Worm (Caenorhabditis elegans) whole organism, L2 larva: ENCODE measurements around the gene Y49F6A.11.

Experiments used
- F13H6.1 ChIP-seq: sonication (generic microtip); optimal IDR thresholded peaks from 2 replicates; lab custom pipeline; 2016; ENCODE audit warnings: missing genetic modification characterization, missing compliant biosample characterization
- R02D3.7 ChIP-seq: fragments of 150-350 bp; optimal IDR thresholded peaks from 2 replicates; lab custom pipeline; 2014; ENCODE audit warnings: missing biosample characterization, missing genetic modification characterization
- Y55F3AM.14 ChIP-seq: fragments of 200-800 bp; sonication (Bioruptor generic); optimal IDR thresholded peaks from 2 replicates; lab custom pipeline; 2018; ENCODE audit warnings: mild to moderate bottlenecking, missing genetic modification characterization, missing compliant biosample characterization
- ZK546.5 ChIP-seq: sonication (generic microtip); optimal IDR thresholded peaks from 2 replicates; lab custom pipeline; 2017; ENCODE audit warnings: missing biosample characterization, missing genetic modification characterization
- alr-1 ChIP-seq: fragments of 150-350 bp; optimal IDR thresholded peaks from 2 replicates; lab custom pipeline; 2014; ENCODE audit warnings: missing biosample characterization, missing genetic modification characterization
- aly-2 ChIP-seq: fragments of 150-350 bp; optimal IDR thresholded peaks from 2 replicates; lab custom pipeline; 2014; ENCODE audit warnings: missing biosample characterization, missing genetic modification characterization
- ama-1 ChIP-seq: fragments of 150-350 bp; optimal IDR thresholded peaks from 2 replicates; lab custom pipeline; 2018; ENCODE audit warnings: inconsistent platforms
- blmp-1 ChIP-seq: sonication (generic microtip); optimal IDR thresholded peaks from 2 replicates; lab custom pipeline; 2017; ENCODE audit warnings: missing genetic modification characterization, mild to moderate bottlenecking, missing compliant biosample characterization, antibody characterized with exemption, moderate library complexity; ENCODE audit not compliant: insufficient read depth
- ceh-16 ChIP-seq: fragments of 150-350 bp; optimal IDR thresholded peaks from 2 replicates; lab custom pipeline; 2014; ENCODE audit warnings: missing biosample characterization, missing genetic modification characterization
- ceh-82 ChIP-seq: fragments of 150-350 bp; optimal IDR thresholded peaks from 2 replicates; lab custom pipeline; 2014; ENCODE audit warnings: missing biosample characterization, missing genetic modification characterization
- crh-2 ChIP-seq: sonication (generic microtip); optimal IDR thresholded peaks from 2 replicates; lab custom pipeline; 2017; ENCODE audit warnings: missing biosample characterization, missing genetic modification characterization
- dmd-4 ChIP-seq: sonication (generic microtip); optimal IDR thresholded peaks from 2 replicates; lab custom pipeline; 2017; ENCODE audit warnings: missing biosample characterization, missing genetic modification characterization
- egl-27 ChIP-seq: sonication (generic microtip); optimal IDR thresholded peaks from 3 replicates; lab custom pipeline; 2017; ENCODE audit warnings: missing biosample characterization, missing genetic modification reagents, missing genetic modification characterization
- fos-1 ChIP-seq: fragments of 150-350 bp; optimal IDR thresholded peaks from 2 replicates; lab custom pipeline; 2014; ENCODE audit warnings: missing biosample characterization, missing genetic modification characterization
- gmeb-1 ChIP-seq: fragments of 150-350 bp; optimal IDR thresholded peaks from 2 replicates; lab custom pipeline; 2014; ENCODE audit warnings: missing biosample characterization, missing genetic modification characterization
- lin-11 ChIP-seq: fragments of 150-350 bp; sonication (generic microtip); optimal IDR thresholded peaks from 2 replicates; lab custom pipeline; 2014; ENCODE audit warnings: missing biosample characterization, missing genetic modification characterization, inconsistent platforms, mixed read lengths
- lin-13 ChIP-seq: fragments of 150-350 bp; optimal IDR thresholded peaks from 2 replicates; lab custom pipeline; 2014; ENCODE audit warnings: missing biosample characterization, missing genetic modification reagents, missing genetic modification characterization
- lin-39 ChIP-seq: fragments of 150-350 bp; optimal IDR thresholded peaks from 2 replicates; lab custom pipeline; 2014; ENCODE audit warnings: missing biosample characterization, missing genetic modification reagents, missing genetic modification characterization
- lsy-2 ChIP-seq, 2 experiments: fragments of 150-350 bp in 1 of 2; sonication (generic microtip) in 1 of 2; optimal IDR thresholded peaks; 2 replicates each; lab custom pipeline; 2014 to 2017; ENCODE audit warnings: missing biosample characterization in 2 of 2, missing genetic modification characterization in 2 of 2
- mab-5 ChIP-seq: fragments of 150-350 bp; optimal IDR thresholded peaks from 2 replicates; lab custom pipeline; 2014; ENCODE audit warnings: missing biosample characterization, missing genetic modification characterization
- mbf-1 ChIP-seq: sonication (generic microtip); optimal IDR thresholded peaks from 2 replicates; lab custom pipeline; 2017; ENCODE audit warnings: missing biosample characterization, missing genetic modification characterization
- mdl-1 ChIP-seq, 2 experiments: fragments of 150-350 bp in 1 of 2; sonication (generic microtip) in 1 of 2; optimal IDR thresholded peaks; 2 replicates each; lab custom pipeline; 2017; ENCODE audit warnings: missing biosample characterization in 2 of 2, missing genetic modification characterization in 2 of 2
- nhr-10 ChIP-seq: sonication (generic microtip); optimal IDR thresholded peaks from 2 replicates; lab custom pipeline; 2017; ENCODE audit warnings: missing biosample characterization, missing genetic modification characterization
- nhr-11 ChIP-seq: fragments of 150-350 bp; optimal IDR thresholded peaks from 2 replicates; lab custom pipeline; 2014; ENCODE audit warnings: missing biosample characterization, missing genetic modification characterization
- nhr-12 ChIP-seq: fragments of 150-350 bp; optimal IDR thresholded peaks from 2 replicates; lab custom pipeline; 2014; ENCODE audit warnings: missing biosample characterization, missing genetic modification characterization
- nhr-129 ChIP-seq: fragments of 150-350 bp; optimal IDR thresholded peaks from 2 replicates; lab custom pipeline; 2014; ENCODE audit warnings: missing biosample characterization, missing genetic modification characterization
- nhr-237 ChIP-seq: fragments of 150-350 bp; optimal IDR thresholded peaks from 2 replicates; lab custom pipeline; 2014; ENCODE audit warnings: missing biosample characterization, missing genetic modification characterization
- nhr-25 ChIP-seq: fragments of 150-350 bp; sonication (generic microtip); optimal IDR thresholded peaks from 3 replicates; lab custom pipeline; 2014; ENCODE audit warnings: missing biosample characterization, missing genetic modification characterization
- nhr-6 ChIP-seq: fragments of 150-350 bp; optimal IDR thresholded peaks from 2 replicates; lab custom pipeline; 2014; ENCODE audit warnings: missing biosample characterization, missing genetic modification characterization
- sem-4 ChIP-seq: fragments of 150-350 bp; optimal IDR thresholded peaks from 2 replicates; lab custom pipeline; 2014; ENCODE audit warnings: missing biosample characterization, missing genetic modification reagents, missing genetic modification characterization
- skn-1 ChIP-seq: sonication (generic microtip); optimal IDR thresholded peaks from 2 replicates; lab custom pipeline; 2017; ENCODE audit warnings: missing biosample characterization, missing genetic modification characterization
- sma-3 ChIP-seq: sonication (generic microtip); optimal IDR thresholded peaks from 2 replicates; lab custom pipeline; 2016; ENCODE audit warnings: missing genetic modification reagents, missing genetic modification characterization, missing compliant biosample characterization
- sma-9 ChIP-seq, 2 experiments: fragments of 150-350 bp in 1 of 2; sonication (generic microtip) in 1 of 2; optimal IDR thresholded peaks; 2 replicates each; lab custom pipeline; 2014 to 2016; ENCODE audit warnings: missing genetic modification characterization in 2 of 2, mild to moderate bottlenecking in 1 of 2, missing biosample characterization in 1 of 2, missing compliant biosample characterization in 1 of 2, missing genetic modification reagents in 1 of 2, moderate library complexity in 1 of 2
- snpc-4 ChIP-seq: fragments of 150-350 bp; optimal IDR thresholded peaks from 2 replicates; lab custom pipeline; 2014; ENCODE audit warnings: missing biosample characterization, missing genetic modification characterization
- unc-62 ChIP-seq: fragments of 150-350 bp; optimal IDR thresholded peaks from 2 replicates; lab custom pipeline; 2014; ENCODE audit warnings: missing biosample characterization, missing genetic modification reagents, missing genetic modification characterization
- ztf-4 ChIP-seq: fragments of 150-350 bp; optimal IDR thresholded peaks from 2 replicates; lab custom pipeline; 2014; ENCODE audit warnings: missing biosample characterization, missing genetic modification characterization

Gene Y49F6A.11

ce11 chrII:3576742-3577141 is 21.9 kb downstream of the Y49F6A.11 start, which contains the start of gene clec-132:
clec-132 (plus strand) TSS chrII:3577042.
- TF ChIP-seq nhr-237 (tag; lab: Kevin White, UChicago) (no peak), lin-39 (no peak), nhr-12 (tag; lab: Kevin White, UChicago) (no peak), egl-27 (tag; lab: Kevin White, UChicago) (no peak), ama-1 (no peak), fos-1 (tag; lab: Kevin White, UChicago) (no peak), skn-1 (tag; lab: Kevin White, UChicago) (no peak)
- TF ChIP-seq, all 48 proteins: peak for 0

DNA sequence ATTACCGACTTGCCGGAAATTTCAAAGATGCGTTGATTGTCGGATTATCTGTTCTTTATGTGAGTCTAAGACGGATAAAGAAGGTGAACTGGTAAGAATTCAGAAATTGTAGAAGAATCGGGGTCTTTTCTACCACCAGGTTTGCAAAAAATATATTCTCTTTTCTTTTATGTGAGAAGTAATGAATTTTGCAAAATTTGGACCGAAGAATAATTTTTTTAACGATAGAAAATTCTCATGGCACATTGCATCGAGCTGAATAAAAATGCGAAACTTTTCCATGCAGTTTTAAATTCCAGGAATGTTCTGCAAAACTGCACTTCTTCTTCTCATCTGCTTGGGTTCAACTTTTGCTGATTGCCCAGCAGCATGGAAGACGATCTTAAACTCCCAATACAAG is 25.4 kb downstream of the Y49F6A.11 start, which contains the start of gene clec-130:
clec-130 (plus strand) TSS at position 301 of the 400 bp plus-strand sequence.
- no peak for TF ChIP-seq mab-5
- TF ChIP-seq nhr-10, result no peak
- no peak for TF ChIP-seq lin-11 (tag; lab: Kevin White, UChicago)
- TF ChIP-seq nhr-25 (tag; lab: Kevin White, UChicago), result no peak
- TF ChIP-seq fos-1 (tag; lab: Kevin White, UChicago), result no peak
- no peak for TF ChIP-seq mdl-1 (tag; optimal IDR thresholded peaks at IDR 0.05; lab: Kevin White, UChicago)
- no peak for TF ChIP-seq crh-2 (tag; lab: Kevin White, UChicago)
- no peak for TF ChIP-seq snpc-4 (tag; lab: Kevin White, UChicago)
- TF ChIP-seq ama-1, result no peak
- TF ChIP-seq ceh-16, result no peak
- no peak for TF ChIP-seq skn-1 (tag; lab: Kevin White, UChicago)
- no peak for TF ChIP-seq nhr-237 (tag; lab: Kevin White, UChicago)
- TF ChIP-seq aly-2, result no peak
- no peak for TF ChIP-seq unc-62 (GFP tag; lab: Kevin White, UChicago)
- no peak for TF ChIP-seq lsy-2 (tag; optimal IDR thresholded peaks at IDR 0.05; lab: Kevin White, UChicago)
- no peak for TF ChIP-seq sma-3 (GFP tag; lab: Kevin White, UChicago)

DNA sequence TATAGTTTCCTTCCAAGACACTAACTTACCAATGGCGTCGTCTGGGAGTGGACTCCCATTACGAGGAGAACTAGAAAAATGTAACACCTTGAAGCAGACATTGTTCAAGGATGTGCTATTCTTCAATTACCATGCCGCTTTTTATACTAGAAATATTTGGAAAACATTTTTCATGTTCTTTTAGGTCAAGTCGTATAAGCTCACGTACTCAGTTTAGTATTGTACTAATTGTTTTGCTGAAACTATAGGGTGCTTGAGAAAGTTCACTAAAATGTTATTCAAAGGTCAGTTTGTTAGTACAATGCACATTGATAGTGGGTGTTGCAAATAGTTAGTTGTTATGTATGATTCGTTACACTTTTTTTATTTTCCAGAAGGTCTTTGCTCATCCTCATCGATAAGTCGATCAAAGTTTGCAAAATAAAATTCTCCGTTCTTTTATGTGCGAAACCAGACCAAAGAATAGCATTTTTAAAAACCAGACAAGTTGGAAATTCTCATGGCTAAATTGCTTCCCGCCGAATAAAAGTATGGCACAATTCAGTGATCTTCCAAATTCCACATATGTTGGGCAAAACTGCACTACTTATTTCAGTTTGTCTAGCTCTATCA is 27.6 kb downstream of the Y49F6A.11 start, which contains the start of the genes clec-128 and clec-129:
clec-128 (minus strand) TSS at position 101 of the 612 bp plus-strand sequence.
clec-129 (plus strand) TSS at position 562 of the 612 bp plus-strand sequence.
- TF ChIP-seq blmp-1, result no peak
- no peak for TF ChIP-seq nhr-11
- TF ChIP-seq mab-5, result no peak
- no peak for TF ChIP-seq ZK546.5 (tag; lab: Kevin White, UChicago)
- no peak for TF ChIP-seq lin-13
- no peak for TF ChIP-seq nhr-25 (tag; lab: Kevin White, UChicago)
- no peak for TF ChIP-seq nhr-6 (tag; lab: Kevin White, UChicago)
- no peak for TF ChIP-seq R02D3.7
- TF ChIP-seq F13H6.1 (tag; lab: Kevin White, UChicago), result no peak

DNA sequence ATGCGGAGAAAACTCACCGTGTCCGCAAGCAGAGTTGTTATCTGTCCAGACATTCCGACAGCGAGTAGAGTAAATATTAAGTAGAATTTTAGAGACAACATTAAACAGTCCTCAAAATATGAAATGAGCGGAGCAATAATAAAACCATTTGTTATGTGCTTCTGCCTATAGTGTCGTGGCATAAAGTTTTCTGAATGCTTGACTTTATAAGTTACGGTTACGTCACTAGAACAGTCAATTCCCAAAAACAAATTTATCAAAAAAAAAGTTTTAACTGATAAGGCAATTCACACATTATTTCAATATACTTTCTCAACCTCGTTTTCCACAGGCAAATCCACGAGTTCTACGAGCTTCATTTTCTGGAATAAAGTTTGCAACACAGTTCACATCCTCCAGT is 29.5 kb downstream of the Y49F6A.11 start, which contains the start of gene clec-127:
clec-127 (minus strand) TSS at position 101 of the 400 bp plus-strand sequence.
- TF ChIP-seq lin-13 (no peak), nhr-25 (tag; lab: Kevin White, UChicago) (no peak), lsy-2 (tag; optimal IDR thresholded peaks at IDR 0.05; lab: Kevin White, UChicago) (no peak), nhr-129 (no peak), fos-1 (tag; lab: Kevin White, UChicago) (no peak), gmeb-1 (tag; lab: Kevin White, UChicago) (no peak)

DNA sequence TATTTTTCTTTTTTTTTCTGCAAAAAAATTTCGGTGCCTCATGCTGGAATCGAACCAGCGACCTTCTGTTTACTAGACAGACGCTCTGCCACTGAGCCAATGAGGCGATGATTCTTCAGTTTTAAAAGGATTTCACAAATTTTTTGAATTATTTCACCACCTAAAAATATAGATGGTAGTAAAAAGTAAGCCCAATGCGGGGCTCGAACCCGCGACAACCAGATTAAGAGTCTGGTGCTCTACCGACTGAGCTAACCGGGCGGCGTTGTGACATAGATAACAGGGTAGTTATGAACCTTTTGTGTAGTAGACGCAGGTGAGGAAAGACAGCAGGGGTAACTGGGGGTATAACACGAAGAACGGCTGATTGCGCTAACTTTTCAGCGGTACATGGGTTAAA is 31.0 kb downstream of the Y49F6A.11 start:
- TF ChIP-seq gmeb-1 (tag; lab: Kevin White, UChicago) (peak; percentile 39), sma-3 (GFP tag; lab: Kevin White, UChicago) (peak; percentile 22)

- no peak for TF ChIP-seq aly-2
- TF ChIP-seq sma-9 (GFP tag; optimal IDR thresholded peaks at IDR 0.05; lab: Kevin White, UChicago), result no peak
- TF ChIP-seq sma-9 (tag; optimal IDR thresholded peaks at IDR 0.05; lab: Kevin White, UChicago), result no peak
These were observed 31.6 kb downstream of the Y49F6A.11 start for ce11 chrII:3567066-3567465.

DNA sequence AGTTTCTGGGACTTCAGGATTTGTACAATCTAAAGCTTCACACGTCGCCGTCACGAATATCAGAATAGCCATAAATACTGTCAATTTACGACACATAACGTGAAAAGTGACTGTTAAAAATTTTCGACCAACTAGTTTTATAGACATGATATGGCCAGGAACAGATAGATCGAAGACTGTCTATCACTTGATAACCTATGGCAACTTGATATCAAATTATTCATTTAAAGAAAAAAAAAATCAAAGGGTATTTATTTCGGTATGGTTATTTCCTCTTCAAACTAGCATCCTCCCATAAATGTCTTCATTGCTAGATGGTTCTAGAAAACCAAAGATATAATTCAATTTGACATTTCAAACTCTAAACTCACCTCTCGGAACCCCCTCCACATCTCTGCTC is 36.2 kb downstream of the Y49F6A.11 start, which contains the start of gene W10G11.3:
W10G11.3 (minus strand) TSS at position 101 of the 400 bp plus-strand sequence.
- TF ChIP-seq ceh-16 (no peak), sem-4 (tag; lab: Kevin White, UChicago) (no peak), ztf-4 (tag; lab: Kevin White, UChicago) (no peak), F13H6.1 (tag; lab: Kevin White, UChicago) (no peak), alr-1 (tag; lab: Kevin White, UChicago) (no peak), mbf-1 (tag; lab: Kevin White, UChicago) (no peak), nhr-6 (tag; lab: Kevin White, UChicago) (no peak), nhr-12 (tag; lab: Kevin White, UChicago) (no peak), nhr-129 (no peak), crh-2 (tag; lab: Kevin White, UChicago) (no peak), ceh-82 (no peak), lin-39 (no peak), dmd-4 (tag; lab: Kevin White, UChicago) (no peak), Y55F3AM.14 (GFP tag; lab: Kevin White, UChicago) (no peak)
